Fruit fly (Drosophila melanogaster): ENCODE measurements around the gene CG31827.
"Not testable (repeated sequence)": the region's sequence is repeated elsewhere in the genome, so short reads cannot be mapped to it uniquely, and the experiment has no call there.

DNA sequence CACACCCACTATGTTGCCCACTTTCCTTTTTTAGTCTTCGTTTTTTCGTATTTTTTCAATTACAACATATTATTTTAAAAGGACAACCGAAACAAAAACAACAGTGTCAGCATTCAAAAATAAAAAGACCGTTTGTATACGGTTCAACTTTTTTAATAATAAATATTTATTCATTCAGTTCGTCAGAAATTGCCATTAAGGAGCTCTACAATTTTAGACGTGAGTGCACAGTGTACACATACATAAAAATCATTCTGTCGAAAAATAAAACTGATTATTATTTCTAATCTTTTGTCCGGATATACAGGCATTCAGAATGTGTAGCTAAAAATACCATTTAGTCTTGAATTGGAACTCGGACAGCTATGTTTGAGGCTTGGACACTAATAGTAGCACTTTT, 35.1 kb upstream of the CG31827 start, which contains the start of gene CG18478:
- not testable (repeated sequence) for TF ChIP-seq gl (tag; optimal IDR thresholded peaks at IDR 0.05); EcR (GFP tag; optimal IDR thresholded peaks at IDR 0.05); CG17806 (tag; optimal IDR thresholded peaks at IDR 0.05); CG4496 (GFP tag; IDR thresholded peaks at IDR 0.05); Pif1A (GFP tag; optimal IDR thresholded peaks at IDR 0.05); CG12605 (GFP tag; IDR thresholded peaks at IDR 0.05); CG34367 (tag; optimal IDR thresholded peaks at IDR 0.05)

All from whole organism, pupa.